Worm (Caenorhabditis elegans) whole organism, L4 larva: ENCODE results near the gene ZK1236.5.
A peak's percentile ranks its signal among the peaks of the same experiment; 100 is the strongest.

Experiments
- D1046.2 ChIP-seq: fragments of 200-800 bp; sonication (Bioruptor generic); IDR thresholded peaks from 2 replicates; pipeline ENCODE4 v1.3.6; 2022; ENCODE audit warnings: missing genetic modification characterization, missing compliant biosample characterization
- T20F7.1 ChIP-seq: fragments of 200-800 bp; sonication (Bioruptor generic); optimal IDR thresholded peaks from 2 replicates; lab custom pipeline; 2018; ENCODE audit warnings: mild to moderate bottlenecking, missing genetic modification characterization, missing compliant biosample characterization
- T26A8.4 ChIP-seq: fragments of 200-800 bp; sonication (Bioruptor generic); IDR thresholded peaks from 2 replicates; pipeline ENCODE4 v1.3.6; 2022; ENCODE audit warnings: missing genetic modification characterization, missing compliant biosample characterization
- aly-2 ChIP-seq: sonication (generic microtip); optimal IDR thresholded peaks from 2 replicates; lab custom pipeline; 2018; ENCODE audit warnings: missing biosample characterization, missing genetic modification characterization
- arid-1 ChIP-seq: fragments of 200-800 bp; sonication (Bioruptor generic); conservative IDR thresholded peaks from 2 replicates; pipeline ENCODE4 v1.3.6; 2022; ENCODE audit warnings: missing genetic modification reagents, missing genetic modification characterization, missing compliant biosample characterization
- attf-4 ChIP-seq: sonication (generic microtip); optimal IDR thresholded peaks from 3 replicates; lab custom pipeline; 2017; ENCODE audit warnings: missing biosample characterization, missing genetic modification characterization
- ceh-32 ChIP-seq: sonication (generic microtip); optimal IDR thresholded peaks from 2 replicates; lab custom pipeline; 2016; ENCODE audit warnings: mild to moderate bottlenecking, missing genetic modification characterization, missing compliant biosample characterization; ENCODE audit not compliant: poor library complexity
- ces-1 ChIP-seq: fragments of 150-350 bp; sonication (generic microtip); optimal IDR thresholded peaks from 4 replicates; lab custom pipeline; 2014; ENCODE audit warnings: missing biosample characterization, missing genetic modification reagents, missing genetic modification characterization
- ctbp-1 ChIP-seq: fragments of 200-800 bp; sonication (Bioruptor generic); IDR thresholded peaks from 2 replicates; pipeline ENCODE4 v1.3.6; 2022; ENCODE audit warnings: missing genetic modification reagents, missing genetic modification characterization, missing compliant biosample characterization
- daf-16 ChIP-seq, 3 experiments: sonication (generic microtip); optimal IDR thresholded peaks; 2 replicates each; lab custom pipeline; 2016 to 2017; ENCODE audit warnings: missing genetic modification characterization in 3 of 3, missing genetic modification reagents in 3 of 3, mild to moderate bottlenecking in 2 of 3, missing compliant biosample characterization in 2 of 3, missing biosample characterization in 1 of 3, moderate library complexity in 1 of 3
- daf-19 ChIP-seq: fragments of 200-800 bp; sonication (Bioruptor generic); conservative IDR thresholded peaks from 2 replicates; pipeline ENCODE4 v1.3.6; 2022; ENCODE audit warnings: missing genetic modification characterization, missing compliant biosample characterization
- daf-8 ChIP-seq: fragments of 200-800 bp; sonication (Bioruptor generic); IDR thresholded peaks from 2 replicates; pipeline ENCODE4 v1.3.6; 2022; ENCODE audit warnings: missing genetic modification characterization, missing compliant biosample characterization
- dmd-6 ChIP-seq: fragments of 200-800 bp; sonication (Bioruptor generic); IDR thresholded peaks from 2 replicates; pipeline ENCODE4 v1.3.6; 2022; ENCODE audit warnings: missing genetic modification reagents, missing genetic modification characterization, missing compliant biosample characterization
- dpl-1 ChIP-seq: fragments of 150-350 bp; optimal IDR thresholded peaks from 2 replicates; lab custom pipeline; 2014; ENCODE audit warnings: missing biosample characterization, missing genetic modification reagents, missing genetic modification characterization
- duxl-1 ChIP-seq: sonication (generic microtip); optimal IDR thresholded peaks from 2 replicates; lab custom pipeline; 2016; ENCODE audit warnings: mild to moderate bottlenecking, missing genetic modification characterization, moderate library complexity, missing compliant biosample characterization; ENCODE audit not compliant: poor library complexity
- egl-27 ChIP-seq: sonication (generic microtip); optimal IDR thresholded peaks from 3 replicates; lab custom pipeline; 2017; ENCODE audit warnings: missing biosample characterization, missing genetic modification reagents, missing genetic modification characterization
- egl-43 ChIP-seq: fragments of 200-800 bp; sonication (Bioruptor generic); IDR thresholded peaks from 2 replicates; pipeline ENCODE4 v1.3.6; 2022; ENCODE audit warnings: missing genetic modification reagents, missing genetic modification characterization, missing compliant biosample characterization
- gei-8 ChIP-seq: fragments of 200-800 bp; sonication (Bioruptor generic); optimal IDR thresholded peaks from 2 replicates; lab custom pipeline; 2018; ENCODE audit warnings: mild to moderate bottlenecking, missing genetic modification characterization, missing compliant biosample characterization
- hif-1 ChIP-seq, 2 experiments: sonication (generic microtip); optimal IDR thresholded peaks; 2 replicates each; lab custom pipeline; 2016 to 2017; ENCODE audit warnings: missing compliant biosample characterization in 2 of 2, missing genetic modification characterization in 2 of 2, missing genetic modification reagents in 2 of 2, missing genotype in 2 of 2, mild to moderate bottlenecking in 1 of 2
- hlh-30 ChIP-seq: sonication (generic microtip); optimal IDR thresholded peaks from 2 replicates; lab custom pipeline; 2017; ENCODE audit warnings: antibody characterized with exemption, mild to moderate bottlenecking, missing genetic modification characterization, missing compliant biosample characterization; ENCODE audit not compliant: insufficient read depth
- hmg-1.1 ChIP-seq: fragments of 200-800 bp; sonication (Bioruptor generic); IDR thresholded peaks from 2 replicates; pipeline ENCODE4 v1.3.6; 2022; ENCODE audit warnings: missing genetic modification reagents, missing genetic modification characterization, missing compliant biosample characterization
- lim-7 ChIP-seq: fragments of 200-800 bp; sonication (Bioruptor generic); IDR thresholded peaks from 2 replicates; pipeline ENCODE4 v1.3.6; 2022; ENCODE audit warnings: missing genetic modification characterization, missing compliant biosample characterization
- lin-1 ChIP-seq: fragments of 200-800 bp; sonication (Bioruptor generic); IDR thresholded peaks from 2 replicates; pipeline ENCODE4 v1.3.6; 2022; ENCODE audit warnings: missing genetic modification reagents, missing genetic modification characterization, missing compliant biosample characterization
- lin-15B ChIP-seq: fragments of 150-350 bp; sonication (generic microtip); optimal IDR thresholded peaks from 3 replicates; lab custom pipeline; 2014; ENCODE audit warnings: missing biosample characterization, missing genetic modification characterization
- lin-38 ChIP-seq: fragments of 200-800 bp; sonication (Bioruptor generic); IDR thresholded peaks from 2 replicates; pipeline ENCODE4 v1.3.6; 2022; ENCODE audit warnings: missing genetic modification reagents, missing genetic modification characterization, missing compliant biosample characterization
- lsy-2 ChIP-seq, 2 experiments: fragments of 150-350 bp in 1 of 2; sonication (generic microtip) in 1 of 2; optimal IDR thresholded peaks; 2 replicates each; lab custom pipeline; 2014 to 2017; ENCODE audit warnings: missing biosample characterization in 2 of 2, missing genetic modification characterization in 2 of 2
- madf-5 ChIP-seq, 2 experiments: fragments of 200-800 bp; sonication (Bioruptor generic); IDR thresholded peaks; 2 replicates each; pipeline ENCODE4 v1.3.6; 2022; ENCODE audit warnings: missing compliant biosample characterization in 2 of 2, missing genetic modification characterization in 2 of 2
- mdl-1 ChIP-seq, 2 experiments: fragments of 150-350 bp in 1 of 2; sonication (generic microtip) in 1 of 2; optimal IDR thresholded peaks; 2 replicates each; lab custom pipeline; 2014 to 2017; ENCODE audit warnings: missing biosample characterization in 2 of 2, missing genetic modification characterization in 2 of 2
- mep-1 ChIP-seq: fragments of 150-350 bp; sonication (generic microtip); optimal IDR thresholded peaks from 3 replicates; lab custom pipeline; 2014; ENCODE audit warnings: missing biosample characterization, missing genetic modification characterization
- mes-2 ChIP-seq: sonication (generic microtip); optimal IDR thresholded peaks from 2 replicates; lab custom pipeline; 2016; ENCODE audit warnings: missing genotype, mild to moderate bottlenecking, missing genetic modification characterization, missing compliant biosample characterization; ENCODE audit not compliant: poor library complexity, severe bottlenecking
- mxl-3 ChIP-seq: fragments of 200-800 bp; sonication (Bioruptor generic); optimal IDR thresholded peaks from 2 replicates; lab custom pipeline; 2018; ENCODE audit warnings: mild to moderate bottlenecking, missing genetic modification characterization, missing compliant biosample characterization
- nhr-102 ChIP-seq: sonication (generic microtip); optimal IDR thresholded peaks from 2 replicates; lab custom pipeline; 2016; ENCODE audit warnings: mild to moderate bottlenecking, missing genetic modification characterization, moderate library complexity, missing compliant biosample characterization
- nhr-41 ChIP-seq: fragments of 200-800 bp; sonication (Bioruptor generic); IDR thresholded peaks from 2 replicates; pipeline ENCODE4 v1.3.6; 2022; ENCODE audit warnings: missing genetic modification reagents, missing genetic modification characterization, missing compliant biosample characterization
- nhr-48 ChIP-seq: sonication (generic microtip); optimal IDR thresholded peaks from 2 replicates; lab custom pipeline; 2016; ENCODE audit warnings: mild to moderate bottlenecking, missing genetic modification characterization, missing compliant biosample characterization
- nhr-6 ChIP-seq: fragments of 150-350 bp; optimal IDR thresholded peaks from 2 replicates; lab custom pipeline; 2014; ENCODE audit warnings: missing biosample characterization, missing genetic modification characterization
- pha-4 ChIP-seq, 2 experiments: fragments of 150-350 bp in 1 of 2; fragments of 200-800 bp in 1 of 2; sonication (Bioruptor generic) in 1 of 2; IDR thresholded peaks in 1 of 2; optimal IDR thresholded peaks in 1 of 2; 2 replicates each; pipeline versions ENCODE4 v1.3.6 to Lab custom; 2014 to 2022; ENCODE audit warnings: missing genetic modification characterization in 2 of 2, missing genetic modification reagents in 2 of 2, missing biosample characterization in 1 of 2, missing compliant biosample characterization in 1 of 2
- php-3 ChIP-seq: fragments of 200-800 bp; sonication (Bioruptor generic); IDR thresholded peaks from 2 replicates; pipeline ENCODE4 v1.3.6; 2022; ENCODE audit warnings: missing genetic modification reagents, missing genetic modification characterization, missing compliant biosample characterization
- rbr-2 ChIP-seq: sonication (generic microtip); optimal IDR thresholded peaks from 2 replicates; lab custom pipeline; 2016; ENCODE audit warnings: missing genotype, missing genetic modification characterization, missing compliant biosample characterization
- saeg-2 ChIP-seq: fragments of 200-800 bp; sonication (Bioruptor generic); IDR thresholded peaks from 2 replicates; pipeline ENCODE4 v1.3.6; 2022; ENCODE audit warnings: missing genetic modification reagents, missing genetic modification characterization, missing compliant biosample characterization
- sdz-12 ChIP-seq: fragments of 200-800 bp; sonication (Bioruptor generic); optimal IDR thresholded peaks from 2 replicates; lab custom pipeline; 2018; ENCODE audit warnings: mild to moderate bottlenecking, missing genetic modification characterization, missing compliant biosample characterization
- skn-1 ChIP-seq: fragments of 150-350 bp; optimal IDR thresholded peaks from 2 replicates; lab custom pipeline; 2014; ENCODE audit warnings: missing biosample characterization, missing genetic modification characterization
- snpc-1.2 ChIP-seq: fragments of 200-800 bp; sonication (Bioruptor generic); IDR thresholded peaks from 2 replicates; pipeline ENCODE4 v1.3.6; 2022; ENCODE audit warnings: missing genetic modification reagents, missing genetic modification characterization, missing compliant biosample characterization
- spr-1 ChIP-seq: sonication (generic microtip); optimal IDR thresholded peaks from 2 replicates; lab custom pipeline; 2016; ENCODE audit warnings: mild to moderate bottlenecking, missing genetic modification characterization, missing compliant biosample characterization
- unc-130 ChIP-seq: sonication (generic microtip); optimal IDR thresholded peaks from 2 replicates; lab custom pipeline; 2016; ENCODE audit warnings: missing genetic modification reagents, missing genetic modification characterization, missing compliant biosample characterization
- unc-39 ChIP-seq: sonication (generic microtip); optimal IDR thresholded peaks from 2 replicates; lab custom pipeline; 2017; ENCODE audit warnings: missing biosample characterization, missing genetic modification characterization
- vab-7 ChIP-seq: fragments of 200-800 bp; sonication (Bioruptor generic); IDR thresholded peaks from 2 replicates; pipeline ENCODE4 v1.3.6; 2022; ENCODE audit warnings: missing genetic modification reagents, missing genetic modification characterization, missing compliant biosample characterization
- zip-2 ChIP-seq: fragments of 150-350 bp; optimal IDR thresholded peaks from 2 replicates; lab custom pipeline; 2014; ENCODE audit warnings: missing biosample characterization, missing genetic modification characterization

Gene ZK1236.5

ce11 chrIII:8443557-8444131, 11.6 kb upstream of the ZK1236.5 start, which contains the start of gene ufbp-1 (continued):
- TF ChIP-seq daf-8 (GFP tag; lab: Robert Waterston, UW) = 0 out of 2 replicates have a peak, but pooled peaks have one; percentile 23
- peak; percentile 87 for TF ChIP-seq T20F7.1 (GFP tag; lab: Kevin White, UChicago)
- TF ChIP-seq ces-1 (GFP tag; lab: Kevin White, UChicago) = no peak
- TF ChIP-seq mdl-1 (tag; optimal IDR thresholded peaks at IDR 0.05; lab: Kevin White, UChicago) = no peak
- TF ChIP-seq nhr-6 (tag; lab: Kevin White, UChicago) = peak; percentile 52
- TF ChIP-seq vab-7 (GFP tag; lab: Robert Waterston, UW) = no peak; the same call in 1 of the 2 replicates
- TF ChIP-seq nhr-102 (tag; lab: Kevin White, UChicago) = peak; percentile 68
- peak in 1 of 2 experiments; percentile 93 for TF ChIP-seq lsy-2 (tag; optimal IDR thresholded peaks at IDR 0.05; lab: Kevin White, UChicago)
- peak; percentile 85 for TF ChIP-seq mes-2 (tag; lab: Kevin White, UChicago)
- TF ChIP-seq zip-2 = peak; percentile 38
- peak; percentile 82 for TF ChIP-seq lin-38
- TF ChIP-seq pha-4 (GFP tag; IDR thresholded peaks at IDR 0.05; lab: Robert Waterston, UW) = peak; percentile 85; the same call in 1 of the 2 replicates
- peak; percentile 81 for TF ChIP-seq pha-4 (tag; optimal IDR thresholded peaks at IDR 0.05; lab: Kevin White, UChicago)
- TF ChIP-seq daf-16 (GFP tag; optimal IDR thresholded peaks at IDR 0.05; lab: Kevin White, UChicago) = peak; percentile 49 to 61
- TF ChIP-seq daf-16 (tag; optimal IDR thresholded peaks at IDR 0.05; lab: Kevin White, UChicago) = peak; percentile 86
- peak; percentile 72 for TF ChIP-seq aly-2 (tag; lab: Kevin White, UChicago)
- TF ChIP-seq daf-19 (GFP tag; lab: Robert Waterston, UW) = peak; percentile 85
- peak; percentile 18 for TF ChIP-seq nhr-48 (tag; lab: Kevin White, UChicago)
- TF ChIP-seq gei-8 (GFP tag; lab: Kevin White, UChicago) = peak; percentile 71
- no peak for TF ChIP-seq egl-27 (tag; lab: Kevin White, UChicago)
- peak; percentile 82 for TF ChIP-seq arid-1 (GFP tag; lab: Robert Waterston, UW)
- peak; percentile 70 for TF ChIP-seq hmg-1.1 (GFP tag; lab: Robert Waterston, UW)
- peak; percentile 34 for TF ChIP-seq hlh-30 (tag; lab: Kevin White, UChicago)
- peak; percentile 61 for TF ChIP-seq dpl-1 (GFP tag; lab: Kevin White, UChicago)
- TF ChIP-seq unc-39 (tag; lab: Kevin White, UChicago) = no peak
- TF ChIP-seq snpc-1.2 = peak; percentile 70
- peak; percentile 58 for TF ChIP-seq unc-130 (GFP tag; lab: Kevin White, UChicago)
- peak; percentile 42 for TF ChIP-seq attf-4 (tag; lab: Kevin White, UChicago)
- TF ChIP-seq lin-15B (tag; lab: Kevin White, UChicago) = no peak
- TF ChIP-seq ceh-32 = no peak
- TF ChIP-seq egl-43 = 0 out of 2 replicates have a peak, but pooled peaks have one; percentile 54
- peak; percentile 51; the same call in 1 of the 2 replicates for TF ChIP-seq dmd-6 (GFP tag; lab: Robert Waterston, UW)
- peak; percentile 81 for TF ChIP-seq lim-7 (GFP tag; lab: Robert Waterston, UW)
- peak in 1 of 2 experiments; percentile 52 for TF ChIP-seq hif-1 (tag; optimal IDR thresholded peaks at IDR 0.05; lab: Kevin White, UChicago)
- TF ChIP-seq lin-1 (GFP tag; lab: Robert Waterston, UW) = peak; percentile 90
- TF ChIP-seq mxl-3 (GFP tag; lab: Kevin White, UChicago) = peak; percentile 49
- TF ChIP-seq rbr-2 (tag; lab: Kevin White, UChicago) = peak; percentile 26
- peak; percentile 78; the same call in 1 of the 2 replicates for TF ChIP-seq nhr-41
- TF ChIP-seq sdz-12 (GFP tag; lab: Kevin White, UChicago) = peak; percentile 87
- TF ChIP-seq php-3 (GFP tag; lab: Robert Waterston, UW) = peak; percentile 79
- TF ChIP-seq spr-1 (tag; lab: Kevin White, UChicago) = peak; percentile 26
- TF ChIP-seq ctbp-1 (GFP tag; lab: Robert Waterston, UW) = peak; percentile 82
- TF ChIP-seq T26A8.4 (GFP tag; lab: Robert Waterston, UW) = peak; percentile 87; the same call in 1 of the 2 replicates
- TF ChIP-seq madf-5 (GFP tag; IDR thresholded peaks at IDR 0.05; lab: Robert Waterston, UW) = peak in 1 of 2 experiments; percentile 24; a peak in 2 of 4 replicates
- TF ChIP-seq mep-1 (tag; lab: Kevin White, UChicago) = peak; percentile 96
- TF ChIP-seq skn-1 (tag; lab: Kevin White, UChicago) = no peak
- peak; percentile 60 for TF ChIP-seq duxl-1 (tag; lab: Kevin White, UChicago)
- TF ChIP-seq D1046.2 (GFP tag; lab: Robert Waterston, UW) = no peak
- TF ChIP-seq saeg-2 (GFP tag; lab: Robert Waterston, UW) = peak; percentile 74
